Fruit fly (Drosophila melanogaster) whole organism: ENCODE data around the gene CG13309.

ENCODE experiments used
- CG8478 ChIP-seq: fragments of >200 bp; optimal IDR thresholded peaks from 2 replicates; lab custom pipeline; 2018; ENCODE audit warnings: inconsistent platforms
- EcR ChIP-seq, 2 experiments: fragments of >200 bp; optimal IDR thresholded peaks; 2 replicates each; lab custom pipeline; 2017; ENCODE audit warnings: missing biosample characterization in 2 of 2, missing genetic modification characterization in 2 of 2, missing genetic modification reagents in 2 of 2

dm6 chr3L:8839130-8839529, 28.9 kb downstream of the CG13309 start:
- TF ChIP-seq EcR (GFP tag; optimal IDR thresholded peaks at IDR 0.05; lab: Kevin White, UChicago) (peak in 1 of 2 experiments; percentile 83), CG8478 (lab: Kevin White, UChicago) (no peak)
